Worm (Caenorhabditis elegans): ENCODE data around the gene gldi-3.

ce11 chrII:9311702-9312101 is 31.8 kb upstream of the gldi-3 start:
- TF ChIP-seq daf-12 (tag; optimal IDR thresholded peaks at IDR 0.05) (no peak), ces-1 (GFP tag; optimal IDR thresholded peaks at IDR 0.05) (peak; percentile 40), ztf-11 (tag; optimal IDR thresholded peaks at IDR 0.05) (no peak), nhr-42 (GFP tag; IDR thresholded peaks at IDR 0.05) (no peak)

Measured in whole organism, L4 larva.